Worm (Caenorhabditis elegans) whole organism, L1 larva: ENCODE measurements around the gene K04C1.5.
A peak's percentile ranks its signal among the peaks of the same experiment; 100 is the strongest.

ENCODE experiments used
- F16B12.6 ChIP-seq: fragments of 150-350 bp; optimal IDR thresholded peaks from 2 replicates; lab custom pipeline; 2014; ENCODE audit warnings: missing biosample characterization, missing genetic modification characterization
- Y116A8C.19 ChIP-seq: sonication (generic microtip); optimal IDR thresholded peaks from 2 replicates; lab custom pipeline; 2016; ENCODE audit warnings: missing compliant biosample characterization, missing genetic modification characterization, borderline replicate concordance
- aly-2 ChIP-seq: fragments of 150-350 bp; optimal IDR thresholded peaks from 2 replicates; lab custom pipeline; 2014; ENCODE audit warnings: missing biosample characterization, missing genetic modification characterization
- ceh-63 ChIP-seq: fragments of 200-800 bp; sonication (Bioruptor generic); optimal IDR thresholded peaks from 2 replicates; lab custom pipeline; 2018; ENCODE audit warnings: mild to moderate bottlenecking, missing genetic modification characterization, missing compliant biosample characterization
- ceh-88 ChIP-seq: fragments of 200-800 bp; sonication (Bioruptor generic); IDR thresholded peaks from 2 replicates; pipeline ENCODE4 v1.3.6; 2022; ENCODE audit warnings: missing genetic modification characterization, missing compliant biosample characterization
- ceh-90 ChIP-seq: sonication (generic microtip); optimal IDR thresholded peaks from 2 replicates; lab custom pipeline; 2016; ENCODE audit warnings: missing genetic modification characterization, missing compliant biosample characterization
- ces-1 ChIP-seq: fragments of 150-350 bp; optimal IDR thresholded peaks from 2 replicates; lab custom pipeline; 2014; ENCODE audit warnings: missing biosample characterization, missing genetic modification reagents, missing genetic modification characterization
- dpl-1 ChIP-seq, 3 experiments: fragments of 150-350 bp in 2 of 3; sonication (generic microtip) in 1 of 3; optimal IDR thresholded peaks; 2 replicates each; lab custom pipeline; 2014 to 2017; ENCODE audit warnings: missing biosample characterization in 3 of 3, missing genetic modification characterization in 3 of 3, missing genetic modification reagents in 3 of 3
- dsc-1 ChIP-seq: sonication (generic microtip); optimal IDR thresholded peaks from 2 replicates; lab custom pipeline; 2016; ENCODE audit warnings: mild to moderate bottlenecking, missing genetic modification characterization, missing compliant biosample characterization
- efl-1 ChIP-seq, 4 experiments: fragments of 150-350 bp; optimal IDR thresholded peaks in 3 of 4; peaks in 1 of 4; 1 replicate in 1 of 4; 2 replicates in 3 of 4; lab custom pipeline; 2014; ENCODE audit warnings: missing biosample characterization in 2 of 4, missing genetic modification characterization in 2 of 4, missing genetic modification reagents in 2 of 4
- elt-3 ChIP-seq, 6 experiments: fragments of 150-350 bp in 1 of 6; sonication (generic microtip); optimal IDR thresholded peaks; 2 replicates each; lab custom pipeline; 2017 to 2018; ENCODE audit warnings: missing biosample characterization in 6 of 6, missing genetic modification characterization in 6 of 6, inconsistent platforms in 1 of 6
- ets-5 ChIP-seq: fragments of 200-800 bp; sonication (Bioruptor generic); IDR thresholded peaks from 2 replicates; pipeline ENCODE4 v1.3.6; 2022; ENCODE audit warnings: missing genetic modification characterization, missing compliant biosample characterization
- fkh-4 ChIP-seq: sonication (generic microtip); optimal IDR thresholded peaks from 2 replicates; lab custom pipeline; 2016; ENCODE audit warnings: missing compliant biosample characterization, missing genetic modification characterization, borderline replicate concordance
- fkh-8 ChIP-seq: sonication (generic microtip); optimal IDR thresholded peaks from 2 replicates; lab custom pipeline; 2016; ENCODE audit warnings: mild to moderate bottlenecking, missing genetic modification characterization, missing compliant biosample characterization
- hpl-2 ChIP-seq: fragments of 150-350 bp; optimal IDR thresholded peaks from 2 replicates; lab custom pipeline; 2014; ENCODE audit warnings: missing biosample characterization, missing genetic modification reagents, missing genetic modification characterization
- irx-1 ChIP-seq: sonication (generic microtip); optimal IDR thresholded peaks from 2 replicates; lab custom pipeline; 2016; ENCODE audit warnings: missing genetic modification characterization, missing compliant biosample characterization
- jun-1 ChIP-seq: fragments of 150-350 bp; optimal IDR thresholded peaks from 2 replicates; lab custom pipeline; 2014; ENCODE audit warnings: missing biosample characterization, missing genetic modification reagents, missing genetic modification characterization
- lin-14 ChIP-seq: fragments of 200-800 bp; sonication (Bioruptor generic); optimal IDR thresholded peaks from 2 replicates; lab custom pipeline; 2018; ENCODE audit warnings: mild to moderate bottlenecking, missing genetic modification characterization, moderate library complexity, missing compliant biosample characterization
- lsy-2 ChIP-seq, 2 experiments: fragments of 150-350 bp; optimal IDR thresholded peaks; 2 replicates each; lab custom pipeline; 2014; ENCODE audit warnings: missing biosample characterization in 2 of 2, missing genetic modification characterization in 2 of 2
- mdl-1 ChIP-seq, 2 experiments: fragments of 150-350 bp; optimal IDR thresholded peaks; 2 replicates each; lab custom pipeline; 2014 to 2017; ENCODE audit warnings: missing biosample characterization in 2 of 2, missing genetic modification characterization in 2 of 2, inconsistent platforms in 1 of 2
- mep-1 ChIP-seq: fragments of 150-350 bp; optimal IDR thresholded peaks from 2 replicates; lab custom pipeline; 2014; ENCODE audit warnings: missing biosample characterization, missing genetic modification characterization
- nhr-11 ChIP-seq: fragments of 150-350 bp; optimal IDR thresholded peaks from 2 replicates; lab custom pipeline; 2014; ENCODE audit warnings: missing biosample characterization, missing genetic modification characterization
- nhr-19 ChIP-seq: fragments of 200-800 bp; sonication (Bioruptor generic); conservative IDR thresholded peaks from 2 replicates; pipeline ENCODE4 v1.3.6; 2022; ENCODE audit warnings: missing genetic modification characterization, missing compliant biosample characterization
- nhr-20 ChIP-seq: sonication (generic microtip); optimal IDR thresholded peaks from 2 replicates; lab custom pipeline; 2016; ENCODE audit warnings: mild to moderate bottlenecking, missing genetic modification characterization, missing compliant biosample characterization
- nhr-71 ChIP-seq: sonication (generic microtip); optimal IDR thresholded peaks from 2 replicates; lab custom pipeline; 2016; ENCODE audit warnings: mild to moderate bottlenecking, missing genetic modification characterization, moderate library complexity, missing compliant biosample characterization
- nhr-77 ChIP-seq: fragments of 150-350 bp; optimal IDR thresholded peaks from 2 replicates; lab custom pipeline; 2014; ENCODE audit warnings: missing biosample characterization, missing genetic modification characterization
- pag-3 ChIP-seq: sonication (generic microtip); optimal IDR thresholded peaks from 2 replicates; lab custom pipeline; 2017; ENCODE audit warnings: missing genetic modification characterization, mild to moderate bottlenecking, missing compliant biosample characterization, antibody characterized with exemption, borderline replicate concordance; ENCODE audit not compliant: insufficient read depth
- pax-3 ChIP-seq: fragments of 200-800 bp; sonication (Bioruptor generic); optimal IDR thresholded peaks from 2 replicates; lab custom pipeline; 2018; ENCODE audit warnings: mild to moderate bottlenecking, missing genetic modification characterization, moderate library complexity, missing compliant biosample characterization
- rnt-1 ChIP-seq: sonication (generic microtip); optimal IDR thresholded peaks from 2 replicates; lab custom pipeline; 2016; ENCODE audit warnings: mild to moderate bottlenecking, missing genetic modification characterization, moderate library complexity, missing compliant biosample characterization
- skn-1 ChIP-seq: fragments of 150-350 bp; optimal IDR thresholded peaks from 2 replicates; lab custom pipeline; 2014; ENCODE audit warnings: missing biosample characterization, missing genetic modification characterization
- snpc-4 ChIP-seq: fragments of 150-350 bp; optimal IDR thresholded peaks from 2 replicates; lab custom pipeline; 2014; ENCODE audit warnings: missing biosample characterization, missing genetic modification characterization
- snu-23 ChIP-seq: sonication (generic microtip); optimal IDR thresholded peaks from 2 replicates; lab custom pipeline; 2016; ENCODE audit warnings: missing genetic modification characterization, missing compliant biosample characterization
- swsn-7 ChIP-seq: sonication (generic microtip); optimal IDR thresholded peaks from 2 replicates; lab custom pipeline; 2016; ENCODE audit warnings: missing genetic modification characterization, missing compliant biosample characterization
- tbx-2 ChIP-seq: sonication (generic microtip); optimal IDR thresholded peaks from 2 replicates; lab custom pipeline; 2016; ENCODE audit warnings: missing genetic modification characterization, missing compliant biosample characterization
- unc-130 ChIP-seq: fragments of 150-350 bp; optimal IDR thresholded peaks from 2 replicates; lab custom pipeline; 2017; ENCODE audit warnings: missing biosample characterization, missing genetic modification characterization, inconsistent platforms
- unc-62 ChIP-seq: fragments of 150-350 bp; optimal IDR thresholded peaks from 2 replicates; lab custom pipeline; 2014; ENCODE audit warnings: missing biosample characterization, missing genetic modification reagents, missing genetic modification characterization
- xbp-1 ChIP-seq: sonication (generic microtip); optimal IDR thresholded peaks from 2 replicates; lab custom pipeline; 2016; ENCODE audit warnings: missing genetic modification characterization, missing compliant biosample characterization
- zip-4 ChIP-seq: fragments of 200-800 bp; sonication (Bioruptor generic); optimal IDR thresholded peaks from 2 replicates; lab custom pipeline; 2018; ENCODE audit warnings: mild to moderate bottlenecking, missing genetic modification characterization, moderate library complexity, missing compliant biosample characterization
- ztf-11 ChIP-seq, 2 experiments: sonication (generic microtip); optimal IDR thresholded peaks; 2 replicates each; lab custom pipeline; 2016 to 2017; ENCODE audit warnings: missing genetic modification characterization in 2 of 2, missing biosample characterization in 1 of 2, missing compliant biosample characterization in 1 of 2
- ztf-4 ChIP-seq: fragments of 150-350 bp; optimal IDR thresholded peaks from 2 replicates; lab custom pipeline; 2014; ENCODE audit warnings: missing biosample characterization, missing genetic modification characterization

The K04C1.5 gene

ce11 chrX:14287888-14288287, 40.0 kb downstream of the K04C1.5 start:
- TF ChIP-seq skn-1 (tag; lab: Kevin White, UChicago): no peak
- peak; percentile 48 for TF ChIP-seq tbx-2 (tag; lab: Kevin White, UChicago)
- peak; percentile 35 for TF ChIP-seq mep-1
- no peak for TF ChIP-seq hpl-2 (GFP tag; lab: Kevin White, UChicago)
- TF ChIP-seq ces-1: no peak
- no peak for TF ChIP-seq ztf-11 (tag; optimal IDR thresholded peaks at IDR 0.05; lab: Kevin White, UChicago)
- no peak for TF ChIP-seq ceh-63 (GFP tag; lab: Kevin White, UChicago)
- peak; percentile 22 for TF ChIP-seq swsn-7 (tag; lab: Kevin White, UChicago)
- TF ChIP-seq mdl-1 (tag; optimal IDR thresholded peaks at IDR 0.05; lab: Kevin White, UChicago): peak in 1 of 2 experiments; percentile 32
- TF ChIP-seq nhr-11 (tag; lab: Kevin White, UChicago): peak; percentile 6
- peak; percentile 40 for TF ChIP-seq unc-130 (tag; lab: Kevin White, UChicago)
- TF ChIP-seq efl-1 (optimal IDR thresholded peaks at IDR 0.05; lab: Kevin White, UChicago): no peak
- peak in 1 of 2 experiments; percentile 71 for TF ChIP-seq efl-1 (GFP tag; optimal IDR thresholded peaks at IDR 0.05 in 1 of 2; lab: Kevin White, UChicago)
- peak; percentile 65 for TF ChIP-seq nhr-19 (GFP tag; lab: Robert Waterston, UW)
- TF ChIP-seq lsy-2 (tag; optimal IDR thresholded peaks at IDR 0.05; lab: Kevin White, UChicago): peak; percentile 34 to 36
- TF ChIP-seq pax-3: no peak
- no peak for TF ChIP-seq snpc-4 (tag; lab: Kevin White, UChicago)
- TF ChIP-seq xbp-1: no peak
- peak; percentile 86 for TF ChIP-seq nhr-71 (tag; lab: Kevin White, UChicago)
- peak; percentile 89 for TF ChIP-seq lin-14 (GFP tag; lab: Kevin White, UChicago)
- peak; percentile 92 for TF ChIP-seq rnt-1
- TF ChIP-seq dsc-1 (tag; lab: Kevin White, UChicago): no peak
- TF ChIP-seq snu-23 (GFP tag; lab: Kevin White, UChicago): peak; percentile 44
- peak; percentile 46 for TF ChIP-seq nhr-20
- TF ChIP-seq ets-5: no peak

ce11 chrX:14289993-14290392, 42.1 kb downstream of the K04C1.5 start:
- TF ChIP-seq F16B12.6 (no peak), elt-3 (tag; optimal IDR thresholded peaks at IDR 0.05; lab: Kevin White, UChicago) (no peak), irx-1 (no peak), zip-4 (no peak)

ce11 chrX:14292632-14293031, 44.8 kb downstream of the K04C1.5 start:
- TF ChIP-seq snu-23 (GFP tag; lab: Kevin White, UChicago) (peak; percentile 43), pag-3 (tag; lab: Kevin White, UChicago) (peak; percentile 55), ceh-88 (GFP tag; lab: Robert Waterston, UW) (no peak), nhr-71 (tag; lab: Kevin White, UChicago) (peak; percentile 71), lsy-2 (tag; optimal IDR thresholded peaks at IDR 0.05; lab: Kevin White, UChicago) (peak in 1 of 2 experiments; percentile 14), lin-14 (GFP tag; lab: Kevin White, UChicago) (peak; percentile 64), unc-62 (GFP tag; lab: Kevin White, UChicago) (no peak), dsc-1 (tag; lab: Kevin White, UChicago) (peak; percentile 39), swsn-7 (tag; lab: Kevin White, UChicago) (peak; percentile 1), nhr-20 (peak; percentile 24), fkh-8 (tag; lab: Kevin White, UChicago) (no peak), rnt-1 (peak; percentile 36)

ce11 chrX:14296559-14296958, 48.7 kb downstream of the K04C1.5 start, which contains the start of gene madd-3:
Gene madd-3, minus strand, starts transcription at chrX:14296659.
- TF ChIP-seq dpl-1 (GFP tag; optimal IDR thresholded peaks at IDR 0.05; lab: Kevin White, UChicago) (no peak), ztf-4 (no peak), fkh-8 (tag; lab: Kevin White, UChicago) (no peak), nhr-77 (tag; lab: Kevin White, UChicago) (no peak), F16B12.6 (no peak), aly-2 (no peak), nhr-11 (tag; lab: Kevin White, UChicago) (no peak), ceh-90 (tag; lab: Kevin White, UChicago) (no peak), nhr-71 (tag; lab: Kevin White, UChicago) (no peak), jun-1 (tag; lab: Kevin White, UChicago) (no peak), fkh-4 (no peak), Y116A8C.19 (tag; lab: Kevin White, UChicago) (no peak)
